Worm (Caenorhabditis elegans): ENCODE measurements around the gene irk-1.
A peak's percentile ranks its signal among the peaks of the same experiment; 100 is the strongest.

Gene irk-1

ce11 chrX:6728820-6729396 is 49.0 kb downstream of the irk-1 start (continued):
- TF ChIP-seq spr-3 (GFP tag; optimal IDR thresholded peaks at IDR 0.05) (no peak), snpc-1.2 (GFP tag; IDR thresholded peaks at IDR 0.05) (no peak), lin-38 (GFP tag; IDR thresholded peaks at IDR 0.05) (no peak), ceh-28 (tag; optimal IDR thresholded peaks at IDR 0.05) (no peak), tag-97 (GFP tag; IDR thresholded peaks at IDR 0.05) (no peak), T20F7.1 (GFP tag; optimal IDR thresholded peaks at IDR 0.05) (no peak), nhr-10 (tag; optimal IDR thresholded peaks at IDR 0.05) (no peak)

ce11 chrX:6725260-6725718 is 52.6 kb downstream of the irk-1 start, which contains the start of gene slc-25A10:
Gene slc-25A10, minus strand, starts transcription at chrX:6725668.
- TF ChIP-seq aha-1 (tag) = peak; percentile 32
- no peak for TF ChIP-seq daf-19 (GFP tag; conservative IDR thresholded peaks at IDR 0.05)
- no peak for TF ChIP-seq cey-2 (tag; optimal IDR thresholded peaks at IDR 0.05; ENCODE audit: borderline replicate concordance, insufficient read depth)
- 0 out of 2 replicates have a peak, but pooled peaks have one; percentile 40 for TF ChIP-seq ceh-20 (GFP tag; IDR thresholded peaks at IDR 0.05)
- TF ChIP-seq nhr-77 (tag; optimal IDR thresholded peaks at IDR 0.05) = no peak
- no peak for TF ChIP-seq ceh-32 (tag; optimal IDR thresholded peaks at IDR 0.05; ENCODE audit: poor library complexity)
- no peak for TF ChIP-seq lin-15B (tag; optimal IDR thresholded peaks at IDR 0.05)
- no peak for TF ChIP-seq lsy-2 (tag; optimal IDR thresholded peaks at IDR 0.05)
- no peak for TF ChIP-seq jun-1 (tag; optimal IDR thresholded peaks at IDR 0.05)
- no peak for TF ChIP-seq madf-5 (GFP tag; IDR thresholded peaks at IDR 0.05)
- TF ChIP-seq hlh-11 (tag; optimal IDR thresholded peaks at IDR 0.05) = no peak
- no peak for TF ChIP-seq T20F7.1 (GFP tag; optimal IDR thresholded peaks at IDR 0.05)
- no peak for TF ChIP-seq zip-11 (GFP tag; IDR thresholded peaks at IDR 0.05)
- no peak for TF ChIP-seq spr-1 (tag; optimal IDR thresholded peaks at IDR 0.05)
- TF ChIP-seq lim-7 (GFP tag; IDR thresholded peaks at IDR 0.05) = no peak
- no peak for TF ChIP-seq arid-1 (GFP tag; conservative IDR thresholded peaks at IDR 0.05)
- TF ChIP-seq egl-27 (tag; optimal IDR thresholded peaks at IDR 0.05) = no peak
- TF ChIP-seq daf-12 (tag; optimal IDR thresholded peaks at IDR 0.05) = no peak
- TF ChIP-seq lir-3 (tag; optimal IDR thresholded peaks at IDR 0.05) = no peak
- no peak for TF ChIP-seq nhr-42 (GFP tag; IDR thresholded peaks at IDR 0.05)
- TF ChIP-seq nhr-48 (tag; optimal IDR thresholded peaks at IDR 0.05) = no peak
- TF ChIP-seq nhr-25 (tag; optimal IDR thresholded peaks at IDR 0.05; ENCODE audit: borderline replicate concordance, insufficient read depth) = no peak
- TF ChIP-seq duxl-1 (tag; optimal IDR thresholded peaks at IDR 0.05; ENCODE audit: poor library complexity) = peak; percentile 10
- TF ChIP-seq ZK546.5 (tag; optimal IDR thresholded peaks at IDR 0.05) = no peak
- no peak for TF ChIP-seq mdl-1 (tag; optimal IDR thresholded peaks at IDR 0.05)
- TF ChIP-seq ama-1 (optimal IDR thresholded peaks at IDR 0.05) = peak; percentile 74
- TF ChIP-seq nhr-237 (tag; optimal IDR thresholded peaks at IDR 0.05) = no peak
- TF ChIP-seq zfp-3 (GFP tag; conservative IDR thresholded peaks at IDR 0.05) = no peak
- no peak for TF ChIP-seq nhr-6 (tag; optimal IDR thresholded peaks at IDR 0.05)
- no peak for TF ChIP-seq zip-2 (tag; optimal IDR thresholded peaks at IDR 0.05)
- TF ChIP-seq lin-38 (GFP tag; IDR thresholded peaks at IDR 0.05) = 0 out of 2 replicates have a peak, but pooled peaks have one; percentile 10
- TF ChIP-seq spr-3 (GFP tag; optimal IDR thresholded peaks at IDR 0.05) = no peak
- TF ChIP-seq ctbp-1 (GFP tag; IDR thresholded peaks at IDR 0.05) = no peak
- TF ChIP-seq rbr-2 (tag; optimal IDR thresholded peaks at IDR 0.05) = no peak
- no peak for TF ChIP-seq nhr-10 (tag; optimal IDR thresholded peaks at IDR 0.05)
- TF ChIP-seq fos-1 (tag; optimal IDR thresholded peaks at IDR 0.05) = no peak
- no peak for TF ChIP-seq F37D6.2 (tag; optimal IDR thresholded peaks at IDR 0.05)
- no peak for TF ChIP-seq pqm-1 (tag; optimal IDR thresholded peaks at IDR 0.05)
- no peak for TF ChIP-seq nhr-76 (tag; optimal IDR thresholded peaks at IDR 0.05)
- TF ChIP-seq Y48G9A.11 (GFP tag; IDR thresholded peaks at IDR 0.05) = no peak
- TF ChIP-seq daf-16 (GFP tag; optimal IDR thresholded peaks at IDR 0.05) = no peak
- TF ChIP-seq daf-16 (tag; optimal IDR thresholded peaks at IDR 0.05) = no peak
- no peak for TF ChIP-seq set-16 (GFP tag; IDR thresholded peaks at IDR 0.05)
- no peak for TF ChIP-seq nhr-28 (tag; optimal IDR thresholded peaks at IDR 0.05)
- TF ChIP-seq Y105C5A.15 (GFP tag; IDR thresholded peaks at IDR 0.05) = no peak

Measured in whole organism, L4 larva.